Worm (Caenorhabditis elegans) whole organism, early embryonic: ENCODE data around the gene C32C4.3.

Experiments
- ama-1 ChIP-seq: fragments of 150-350 bp; optimal IDR thresholded peaks from 2 replicates; lab custom pipeline; 2014
- ets-7 ChIP-seq: sonication (generic microtip); optimal IDR thresholded peaks from 2 replicates; lab custom pipeline; 2016; ENCODE audit warnings: missing genotype, missing genetic modification characterization, missing compliant biosample characterization
- pes-1 ChIP-seq: fragments of 200-800 bp; sonication (Bioruptor generic); IDR thresholded peaks from 2 replicates; pipeline ENCODE4 v1.3.6; 2022; ENCODE audit warnings: missing genetic modification reagents, missing genetic modification characterization, missing compliant biosample characterization
- sea-1 ChIP-seq: fragments of 200-800 bp; sonication (Bioruptor generic); conservative IDR thresholded peaks from 2 replicates; pipeline ENCODE4 v1.3.6; 2022; ENCODE audit warnings: missing genetic modification characterization, missing compliant biosample characterization
- tbx-11 ChIP-seq: fragments of 200-800 bp; sonication (Bioruptor generic); IDR thresholded peaks from 2 replicates; pipeline ENCODE4 v1.3.6; 2022; ENCODE audit warnings: missing genetic modification characterization, missing compliant biosample characterization

DNA sequence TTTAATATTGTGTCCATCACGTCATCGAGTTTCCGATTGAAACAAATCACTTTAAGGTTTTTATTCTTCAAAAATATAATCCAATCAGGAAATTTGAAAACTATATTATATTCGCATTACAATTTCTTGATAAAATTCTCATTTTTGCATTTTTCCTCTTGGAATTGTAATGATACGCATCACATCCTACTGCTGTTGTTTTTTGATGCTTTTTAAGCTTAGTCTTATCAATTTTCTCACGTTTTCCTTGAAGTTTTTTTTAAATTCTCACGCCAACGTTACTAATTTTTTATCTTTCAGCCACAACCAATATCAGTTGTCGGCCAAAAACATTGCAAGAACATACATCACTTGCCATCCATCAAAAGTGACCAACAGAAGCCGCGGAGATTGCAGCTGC is 35.2 kb upstream of the C32C4.3 start, which contains the start of gene gsp-1:
- TF ChIP-seq pes-1 (GFP tag; lab: Robert Waterston, UW) (no peak), ama-1 (lab: Kevin White, UChicago) (no peak), tbx-11 (no peak), sea-1 (no peak), ets-7 (tag; lab: Kevin White, UChicago) (no peak)
